Worm (Caenorhabditis elegans) whole organism, L4 larva: Measurements from ENCODE around the gene mdt-21.

ENCODE experiments used
- F26F4.8 ChIP-seq: fragments of 200-800 bp; sonication (Bioruptor generic); conservative IDR thresholded peaks from 2 replicates; pipeline ENCODE4 v1.3.6; 2022; ENCODE audit warnings: missing genetic modification characterization, missing compliant biosample characterization
- F44E2.7 ChIP-seq: fragments of 200-800 bp; sonication (Bioruptor generic); IDR thresholded peaks from 2 replicates; pipeline ENCODE4 v2.1.2; 2022; ENCODE audit warnings: missing genetic modification characterization, missing compliant biosample characterization
- F49E8.2 ChIP-seq: sonication (generic microtip); optimal IDR thresholded peaks from 2 replicates; lab custom pipeline; 2016; ENCODE audit warnings: missing compliant biosample characterization, mild to moderate bottlenecking, missing genetic modification characterization, borderline replicate concordance
- Y5F2A.4 ChIP-seq: fragments of 200-800 bp; sonication (Bioruptor generic); optimal IDR thresholded peaks from 2 replicates; lab custom pipeline; 2018; ENCODE audit warnings: mild to moderate bottlenecking, missing genetic modification characterization, missing compliant biosample characterization
- arid-1 ChIP-seq: fragments of 200-800 bp; sonication (Bioruptor generic); conservative IDR thresholded peaks from 2 replicates; pipeline ENCODE4 v1.3.6; 2022; ENCODE audit warnings: missing genetic modification reagents, missing genetic modification characterization, missing compliant biosample characterization
- daf-16 ChIP-seq, 3 experiments: sonication (generic microtip); optimal IDR thresholded peaks; 2 replicates each; lab custom pipeline; 2016 to 2017; ENCODE audit warnings: missing genetic modification characterization in 3 of 3, missing genetic modification reagents in 3 of 3, mild to moderate bottlenecking in 2 of 3, missing compliant biosample characterization in 2 of 3, missing biosample characterization in 1 of 3, moderate library complexity in 1 of 3
- dmd-8 ChIP-seq: fragments of 200-800 bp; sonication (Bioruptor generic); IDR thresholded peaks from 2 replicates; pipeline ENCODE4 v1.3.6; 2022; ENCODE audit warnings: missing genetic modification characterization, missing compliant biosample characterization
- dpl-1 ChIP-seq: fragments of 150-350 bp; optimal IDR thresholded peaks from 2 replicates; lab custom pipeline; 2014; ENCODE audit warnings: missing biosample characterization, missing genetic modification reagents, missing genetic modification characterization
- egl-27 ChIP-seq: sonication (generic microtip); optimal IDR thresholded peaks from 3 replicates; lab custom pipeline; 2017; ENCODE audit warnings: missing biosample characterization, missing genetic modification reagents, missing genetic modification characterization
- egl-43 ChIP-seq: fragments of 200-800 bp; sonication (Bioruptor generic); IDR thresholded peaks from 2 replicates; pipeline ENCODE4 v1.3.6; 2022; ENCODE audit warnings: missing genetic modification reagents, missing genetic modification characterization, missing compliant biosample characterization
- hif-1 ChIP-seq, 2 experiments: sonication (generic microtip); optimal IDR thresholded peaks; 2 replicates each; lab custom pipeline; 2016 to 2017; ENCODE audit warnings: missing compliant biosample characterization in 2 of 2, missing genetic modification characterization in 2 of 2, missing genetic modification reagents in 2 of 2, missing genotype in 2 of 2, mild to moderate bottlenecking in 1 of 2
- hlh-11 ChIP-seq: fragments of 200-800 bp; sonication (Bioruptor generic); optimal IDR thresholded peaks from 2 replicates; lab custom pipeline; 2018; ENCODE audit warnings: mild to moderate bottlenecking, missing genetic modification characterization, missing compliant biosample characterization
- hmg-1.1 ChIP-seq: fragments of 200-800 bp; sonication (Bioruptor generic); IDR thresholded peaks from 2 replicates; pipeline ENCODE4 v1.3.6; 2022; ENCODE audit warnings: missing genetic modification reagents, missing genetic modification characterization, missing compliant biosample characterization
- jun-1 ChIP-seq: fragments of 150-350 bp; optimal IDR thresholded peaks from 2 replicates; lab custom pipeline; 2014; ENCODE audit warnings: missing biosample characterization, missing genetic modification reagents, missing genetic modification characterization
- lim-7 ChIP-seq: fragments of 200-800 bp; sonication (Bioruptor generic); IDR thresholded peaks from 2 replicates; pipeline ENCODE4 v1.3.6; 2022; ENCODE audit warnings: missing genetic modification characterization, missing compliant biosample characterization
- lin-13 ChIP-seq: fragments of 150-350 bp; optimal IDR thresholded peaks from 2 replicates; lab custom pipeline; 2014; ENCODE audit warnings: missing biosample characterization, missing genetic modification reagents, missing genetic modification characterization
- lin-38 ChIP-seq: fragments of 200-800 bp; sonication (Bioruptor generic); IDR thresholded peaks from 2 replicates; pipeline ENCODE4 v1.3.6; 2022; ENCODE audit warnings: missing genetic modification reagents, missing genetic modification characterization, missing compliant biosample characterization
- lir-3 ChIP-seq: sonication (generic microtip); optimal IDR thresholded peaks from 2 replicates; lab custom pipeline; 2016; ENCODE audit warnings: mild to moderate bottlenecking, missing genetic modification characterization, missing compliant biosample characterization
- lsy-2 ChIP-seq, 2 experiments: fragments of 150-350 bp in 1 of 2; sonication (generic microtip) in 1 of 2; optimal IDR thresholded peaks; 2 replicates each; lab custom pipeline; 2014 to 2017; ENCODE audit warnings: missing biosample characterization in 2 of 2, missing genetic modification characterization in 2 of 2
- madf-5 ChIP-seq, 2 experiments: fragments of 200-800 bp; sonication (Bioruptor generic); IDR thresholded peaks; 2 replicates each; pipeline ENCODE4 v1.3.6; 2022; ENCODE audit warnings: missing compliant biosample characterization in 2 of 2, missing genetic modification characterization in 2 of 2
- nhr-102 ChIP-seq: sonication (generic microtip); optimal IDR thresholded peaks from 2 replicates; lab custom pipeline; 2016; ENCODE audit warnings: mild to moderate bottlenecking, missing genetic modification characterization, moderate library complexity, missing compliant biosample characterization
- nhr-28 ChIP-seq: fragments of 150-350 bp; optimal IDR thresholded peaks from 2 replicates; lab custom pipeline; 2014; ENCODE audit warnings: missing biosample characterization, missing genetic modification characterization
- nhr-42 ChIP-seq: fragments of 200-800 bp; sonication (Bioruptor generic); IDR thresholded peaks from 2 replicates; pipeline ENCODE4 v1.3.6; 2022; ENCODE audit warnings: missing genetic modification characterization, missing compliant biosample characterization
- nhr-48 ChIP-seq: sonication (generic microtip); optimal IDR thresholded peaks from 2 replicates; lab custom pipeline; 2016; ENCODE audit warnings: mild to moderate bottlenecking, missing genetic modification characterization, missing compliant biosample characterization
- nhr-76 ChIP-seq: fragments of 150-350 bp; optimal IDR thresholded peaks from 2 replicates; lab custom pipeline; 2014; ENCODE audit warnings: missing biosample characterization, missing genetic modification characterization
- nhr-77 ChIP-seq: fragments of 150-350 bp; optimal IDR thresholded peaks from 2 replicates; lab custom pipeline; 2014; ENCODE audit warnings: missing biosample characterization, missing genetic modification characterization
- php-3 ChIP-seq: fragments of 200-800 bp; sonication (Bioruptor generic); IDR thresholded peaks from 2 replicates; pipeline ENCODE4 v1.3.6; 2022; ENCODE audit warnings: missing genetic modification reagents, missing genetic modification characterization, missing compliant biosample characterization
- pqm-1 ChIP-seq: sonication (generic microtip); optimal IDR thresholded peaks from 2 replicates; lab custom pipeline; 2017; ENCODE audit warnings: missing biosample characterization, missing genetic modification characterization
- sdz-12 ChIP-seq: fragments of 200-800 bp; sonication (Bioruptor generic); optimal IDR thresholded peaks from 2 replicates; lab custom pipeline; 2018; ENCODE audit warnings: mild to moderate bottlenecking, missing genetic modification characterization, missing compliant biosample characterization
- set-16 ChIP-seq: fragments of 200-800 bp; sonication (Bioruptor generic); IDR thresholded peaks from 2 replicates; pipeline ENCODE4 v1.3.6; 2022; ENCODE audit warnings: missing genetic modification reagents, missing genetic modification characterization, missing compliant biosample characterization
- skn-1 ChIP-seq: fragments of 150-350 bp; optimal IDR thresholded peaks from 2 replicates; lab custom pipeline; 2014; ENCODE audit warnings: missing biosample characterization, missing genetic modification characterization
- snpc-4 ChIP-seq: fragments of 150-350 bp; optimal IDR thresholded peaks from 2 replicates; lab custom pipeline; 2014; ENCODE audit warnings: missing biosample characterization, missing genetic modification characterization
- spr-1 ChIP-seq: sonication (generic microtip); optimal IDR thresholded peaks from 2 replicates; lab custom pipeline; 2016; ENCODE audit warnings: mild to moderate bottlenecking, missing genetic modification characterization, missing compliant biosample characterization
- tag-97 ChIP-seq: fragments of 200-800 bp; sonication (Bioruptor generic); IDR thresholded peaks from 2 replicates; pipeline ENCODE4 v1.3.6; 2022; ENCODE audit warnings: missing genetic modification characterization, missing compliant biosample characterization
- tra-1 ChIP-seq: fragments of 200-800 bp; sonication (Bioruptor generic); IDR thresholded peaks from 2 replicates; pipeline ENCODE4 v1.3.6; 2022; ENCODE audit warnings: missing genetic modification reagents, missing genetic modification characterization, missing compliant biosample characterization
- unc-62 ChIP-seq, 3 experiments: fragments of 150-350 bp in 1 of 3; sonication (generic microtip); optimal IDR thresholded peaks in 2 of 3; peaks in 1 of 3; 1 replicate in 1 of 3; 2 replicates in 2 of 3; lab custom pipeline; 2014 to 2017; ENCODE audit warnings: missing biosample characterization in 3 of 3, missing genetic modification characterization in 3 of 3, missing genetic modification reagents in 3 of 3, missing genotype in 1 of 3
- vab-7 ChIP-seq: fragments of 200-800 bp; sonication (Bioruptor generic); IDR thresholded peaks from 2 replicates; pipeline ENCODE4 v1.3.6; 2022; ENCODE audit warnings: missing genetic modification reagents, missing genetic modification characterization, missing compliant biosample characterization
- zag-1 ChIP-seq: fragments of 150-350 bp; optimal IDR thresholded peaks from 2 replicates; lab custom pipeline; 2014; ENCODE audit warnings: missing biosample characterization, missing genetic modification characterization
- zfp-2 ChIP-seq: sonication (generic microtip); optimal IDR thresholded peaks from 2 replicates; lab custom pipeline; 2016; ENCODE audit warnings: mild to moderate bottlenecking, missing genetic modification characterization, missing compliant biosample characterization
- zfp-3 ChIP-seq: fragments of 200-800 bp; sonication (Bioruptor generic); conservative IDR thresholded peaks from 2 replicates; pipeline ENCODE4 v1.3.6; 2022; ENCODE audit warnings: missing genetic modification reagents, missing genetic modification characterization, missing compliant biosample characterization
- zip-2 ChIP-seq: fragments of 150-350 bp; optimal IDR thresholded peaks from 2 replicates; lab custom pipeline; 2014; ENCODE audit warnings: missing biosample characterization, missing genetic modification characterization

mdt-21 gene

ce11 chrIII:11792295-11793256, 15.2 kb downstream of the mdt-21 start, which contains the start of gene C24H11.2 (continued):
- peak in 1 of 2 experiments; percentile 87; a peak in 1 of 4 replicates for TF ChIP-seq madf-5 (GFP tag; IDR thresholded peaks at IDR 0.05; lab: Robert Waterston, UW)
- TF ChIP-seq spr-1 (tag; lab: Kevin White, UChicago): peak; percentile 54
- peak; percentile 45 for TF ChIP-seq zfp-2 (tag; lab: Kevin White, UChicago)
- TF ChIP-seq F44E2.7: 0 out of 2 replicates have a peak, but pooled peaks have one; percentile 46
- TF ChIP-seq F26F4.8 (GFP tag; lab: Robert Waterston, UW): peak; percentile 96
- peak; percentile 73 for TF ChIP-seq nhr-42 (GFP tag; lab: Robert Waterston, UW)
- peak; percentile 34 for TF ChIP-seq lir-3 (tag; lab: Kevin White, UChicago)
- peak; percentile 77 for TF ChIP-seq vab-7
- peak; percentile 91 for TF ChIP-seq tra-1
- peak; percentile 37 for TF ChIP-seq lin-13 (GFP tag; lab: Kevin White, UChicago)
- TF ChIP-seq dmd-8 (GFP tag; lab: Robert Waterston, UW): peak; percentile 94
- TF ChIP-seq egl-43 (GFP tag; lab: Robert Waterston, UW): peak; percentile 95
- TF ChIP-seq nhr-77 (tag; lab: Kevin White, UChicago): peak; percentile 18
- TF ChIP-seq lim-7: peak; percentile 92
- peak; percentile 74 for TF ChIP-seq php-3 (GFP tag; lab: Robert Waterston, UW)

ce11 chrIII:11794389-11794788, 17.0 kb downstream of the mdt-21 start:
- no peak for TF ChIP-seq jun-1 (tag; lab: Kevin White, UChicago)
- TF ChIP-seq lim-7: no peak
- TF ChIP-seq set-16 (GFP tag; lab: Robert Waterston, UW): peak; percentile 72
- no peak for TF ChIP-seq tag-97 (GFP tag; lab: Robert Waterston, UW)
- no peak for TF ChIP-seq hlh-11
- no peak for TF ChIP-seq F49E8.2 (tag; lab: Kevin White, UChicago)
- TF ChIP-seq hmg-1.1: 0 out of 2 replicates have a peak, but pooled peaks have one; percentile 32
- TF ChIP-seq skn-1 (tag; lab: Kevin White, UChicago): no peak
- TF ChIP-seq, all 104 proteins: peak for 2

- TF ChIP-seq nhr-48 (tag; lab: Kevin White, UChicago) (no peak), zag-1 (tag; lab: Kevin White, UChicago) (no peak), nhr-28 (tag; lab: Kevin White, UChicago) (no peak), sdz-12 (GFP tag; lab: Kevin White, UChicago) (no peak), daf-16 (GFP tag; optimal IDR thresholded peaks at IDR 0.05; lab: Kevin White, UChicago) (no peak), daf-16 (tag; optimal IDR thresholded peaks at IDR 0.05; lab: Kevin White, UChicago) (no peak), nhr-42 (GFP tag; lab: Robert Waterston, UW) (no peak), nhr-76 (tag; lab: Kevin White, UChicago) (no peak), dpl-1 (GFP tag; lab: Kevin White, UChicago) (no peak)
Observed at ce11 chrIII:11795448-11795847, 18.0 kb downstream of the mdt-21 start, which contains the start of gene twk-39. TSS of gene twk-39 (plus strand) at chrIII:11795748.

ce11 chrIII:11806695-11807094, 29.3 kb downstream of the mdt-21 start, which contains the start of gene C18D11.7:
TSS of gene C18D11.7 (minus strand) at chrIII:11806795.
- TF ChIP-seq nhr-77 (tag; lab: Kevin White, UChicago) (no peak), unc-62 (GFP tag; optimal IDR thresholded peaks at IDR 0.05 in 1 of 2; lab: Kevin White, UChicago) (peak in 1 of 2 experiments; percentile 2), unc-62 (tag; optimal IDR thresholded peaks at IDR 0.05; lab: Kevin White, UChicago) (no peak)

- TF ChIP-seq lin-38 (no peak), lin-13 (GFP tag; lab: Kevin White, UChicago) (no peak), egl-27 (tag; lab: Kevin White, UChicago) (no peak), zfp-3 (GFP tag; lab: Robert Waterston, UW) (no peak), lsy-2 (tag; optimal IDR thresholded peaks at IDR 0.05; lab: Kevin White, UChicago) (no peak), pqm-1 (tag; lab: Kevin White, UChicago) (no peak), hif-1 (tag; optimal IDR thresholded peaks at IDR 0.05; lab: Kevin White, UChicago) (no peak), Y5F2A.4 (GFP tag; lab: Kevin White, UChicago) (no peak), snpc-4 (tag; lab: Kevin White, UChicago) (no peak), nhr-102 (no peak), zip-2 (tag; lab: Kevin White, UChicago) (no peak), arid-1 (GFP tag; lab: Robert Waterston, UW) (no peak)
Observed at ce11 chrIII:11807418-11807817, 30.0 kb downstream of the mdt-21 start, which contains the start of gene C18D11.10. TSS of gene C18D11.10 (plus strand) at chrIII:11807718.
